Fruit fly (Drosophila melanogaster) whole organism, embryonic: Measurements from ENCODE around the gene Cog3.

Experiments used
- CG10147 ChIP-seq: fragments of 200-800 bp; sonication (Bioruptor generic); optimal IDR thresholded peaks from 2 replicates; lab custom pipeline; 2019; ENCODE audit warnings: missing biosample characterization, mild to moderate bottlenecking, missing genetic modification characterization, moderate library complexity
- CG10209 ChIP-seq: fragments of 200-800 bp; sonication (Bioruptor generic); optimal IDR thresholded peaks from 3 replicates; lab custom pipeline; 2017; ENCODE audit warnings: missing biosample characterization, mild to moderate bottlenecking, missing genetic modification characterization, missing genetic modification reagents
- CG1024 ChIP-seq: fragments of 200-800 bp; sonication (Bioruptor generic); IDR thresholded peaks from 2 replicates; pipeline ENCODE4 v1.3.6; 2022; ENCODE audit warnings: missing biosample characterization, missing genetic modification characterization
- CG10267 ChIP-seq: fragments of 200-800 bp; sonication (Bioruptor generic); optimal IDR thresholded peaks from 2 replicates; lab custom pipeline; 2018; ENCODE audit warnings: missing biosample characterization, mild to moderate bottlenecking, missing genetic modification characterization, moderate library complexity
- CG11247 ChIP-seq: fragments of 200-800 bp; sonication (Bioruptor generic); IDR thresholded peaks from 2 replicates; pipeline ENCODE4 v1.3.6; 2022; ENCODE audit warnings: missing biosample characterization, missing genetic modification characterization
- CG11504 ChIP-seq: fragments of 200-800 bp; sonication (Bioruptor generic); optimal IDR thresholded peaks from 3 replicates; lab custom pipeline; 2019; ENCODE audit warnings: missing biosample characterization, mild to moderate bottlenecking, missing genetic modification characterization, moderate library complexity
- CG12071 ChIP-seq: fragments of 200-800 bp; sonication (Bioruptor generic); optimal IDR thresholded peaks from 3 replicates; lab custom pipeline; 2018; ENCODE audit warnings: missing biosample characterization, mild to moderate bottlenecking, missing genetic modification characterization
- CG12391 ChIP-seq: fragments of 200-800 bp; sonication (Bioruptor generic); optimal IDR thresholded peaks from 3 replicates; lab custom pipeline; 2018; ENCODE audit warnings: missing biosample characterization, mild to moderate bottlenecking, missing genetic modification characterization, moderate library complexity
- CG13775 ChIP-seq: fragments of 200-800 bp; sonication (Bioruptor generic); optimal IDR thresholded peaks from 3 replicates; lab custom pipeline; 2017; ENCODE audit warnings: missing biosample characterization, mild to moderate bottlenecking, missing genetic modification characterization
- CG13894 ChIP-seq: fragments of 200-800 bp; sonication (Bioruptor generic); optimal IDR thresholded peaks from 3 replicates; lab custom pipeline; 2018; ENCODE audit warnings: missing biosample characterization, mild to moderate bottlenecking, missing genetic modification characterization, moderate library complexity
- CG14710 ChIP-seq: fragments of 200-800 bp; sonication (Bioruptor generic); optimal IDR thresholded peaks from 3 replicates; lab custom pipeline; 2019; ENCODE audit warnings: missing biosample characterization, mild to moderate bottlenecking, missing genetic modification characterization, moderate library complexity
- CG1529 ChIP-seq: fragments of 200-800 bp; sonication (Bioruptor generic); optimal IDR thresholded peaks from 3 replicates; lab custom pipeline; 2018; ENCODE audit warnings: missing biosample characterization, missing genetic modification characterization
- CG15514 ChIP-seq: fragments of 200-800 bp; sonication (Bioruptor generic); optimal IDR thresholded peaks from 3 replicates; lab custom pipeline; 2017; ENCODE audit warnings: missing biosample characterization, missing genetic modification characterization, mild to moderate bottlenecking, moderate library complexity, missing genetic modification reagents
- CG1647 ChIP-seq: fragments of 200-800 bp; sonication (Bioruptor generic); optimal IDR thresholded peaks from 3 replicates; lab custom pipeline; 2016; ENCODE audit warnings: missing biosample characterization, missing genetic modification characterization
- CG17612 ChIP-seq: fragments of 200-800 bp; sonication (Bioruptor generic); IDR thresholded peaks from 2 replicates; pipeline ENCODE4 v1.3.6; 2022; ENCODE audit warnings: missing biosample characterization, missing genetic modification characterization
- CG18599 ChIP-seq: fragments of 200-800 bp; sonication (Bioruptor generic); optimal IDR thresholded peaks from 3 replicates; lab custom pipeline; 2017; ENCODE audit warnings: missing biosample characterization, missing genetic modification characterization, mild to moderate bottlenecking, moderate library complexity, missing genetic modification reagents
- CG2202 ChIP-seq: fragments of 200-800 bp; sonication (Bioruptor generic); optimal IDR thresholded peaks from 2 replicates; lab custom pipeline; 2018; ENCODE audit warnings: missing biosample characterization, mild to moderate bottlenecking, missing genetic modification characterization
- CG3847 ChIP-seq: fragments of 200-800 bp; sonication (Bioruptor generic); IDR thresholded peaks from 2 replicates; pipeline ENCODE4 v1.3.6; 2022; ENCODE audit warnings: missing biosample characterization, missing genetic modification characterization
- CG4404 ChIP-seq: fragments of 200-800 bp; sonication (Bioruptor generic); IDR thresholded peaks from 2 replicates; pipeline ENCODE4 v1.3.6; 2022; ENCODE audit warnings: missing biosample characterization, missing genetic modification characterization
- CG7556 ChIP-seq: fragments of 200-800 bp; sonication (Bioruptor generic); optimal IDR thresholded peaks from 2 replicates; lab custom pipeline; 2017; ENCODE audit warnings: missing biosample characterization, mild to moderate bottlenecking, missing genetic modification characterization
- CG7786 ChIP-seq: fragments of 200-800 bp; sonication (Bioruptor generic); optimal IDR thresholded peaks from 2 replicates; lab custom pipeline; 2016; ENCODE audit warnings: missing biosample characterization, missing genetic modification characterization
- CHES-1-like ChIP-seq: fragments of 200-800 bp; sonication (Bioruptor generic); optimal IDR thresholded peaks from 2 replicates; lab custom pipeline; 2016; ENCODE audit warnings: missing biosample characterization, missing genetic modification characterization
- CTCF ChIP-seq: fragments of 200-800 bp; sonication (Bioruptor generic); optimal IDR thresholded peaks from 2 replicates; lab custom pipeline; 2017; ENCODE audit warnings: missing biosample characterization, mild to moderate bottlenecking, missing genetic modification characterization, moderate library complexity
- Dll ChIP-seq: fragments of 200-800 bp; sonication (Bioruptor generic); IDR thresholded peaks from 4 replicates; pipeline ENCODE4 v1.3.6; 2022; ENCODE audit warnings: missing biosample characterization, missing genetic modification characterization; ENCODE audit not compliant: partially characterized antibody
- Ets97D ChIP-seq: fragments of 200-800 bp; sonication (Bioruptor generic); optimal IDR thresholded peaks from 3 replicates; lab custom pipeline; 2016; ENCODE audit warnings: missing biosample characterization, missing genetic modification characterization
- Fer2 ChIP-seq: fragments of 200-800 bp; sonication (Bioruptor generic); optimal IDR thresholded peaks from 2 replicates; lab custom pipeline; 2018; ENCODE audit warnings: missing biosample characterization, mild to moderate bottlenecking, missing genetic modification characterization, moderate library complexity
- H2.0 ChIP-seq: fragments of 200-800 bp; sonication (Bioruptor generic); IDR thresholded peaks from 2 replicates; pipeline ENCODE4 v1.3.6; 2022; ENCODE audit warnings: missing biosample characterization, missing genetic modification characterization
- HLH3B ChIP-seq: fragments of 200-800 bp; sonication (Bioruptor generic); IDR thresholded peaks from 2 replicates; pipeline ENCODE4 v1.3.6; 2022; ENCODE audit warnings: missing biosample characterization, missing genetic modification characterization
- Hr3 ChIP-seq: fragments of 200-800 bp; sonication (Bioruptor generic); optimal IDR thresholded peaks from 3 replicates; lab custom pipeline; 2016; ENCODE audit warnings: missing biosample characterization, missing genetic modification characterization
- NfI ChIP-seq: fragments of 200-800 bp; sonication (Bioruptor generic); optimal IDR thresholded peaks from 3 replicates; lab custom pipeline; 2018; ENCODE audit warnings: missing biosample characterization, mild to moderate bottlenecking, missing genetic modification characterization, moderate library complexity
- PHDP ChIP-seq: fragments of 200-800 bp; sonication (Bioruptor generic); optimal IDR thresholded peaks from 3 replicates; lab custom pipeline; 2018; ENCODE audit warnings: missing biosample characterization, mild to moderate bottlenecking, missing genetic modification characterization, moderate library complexity
- Ptx1 ChIP-seq: fragments of 200-800 bp; sonication (Bioruptor generic); IDR thresholded peaks from 2 replicates; pipeline ENCODE4 v1.3.6; 2022; ENCODE audit warnings: missing biosample characterization, missing genetic modification characterization
- Vsx1 ChIP-seq: fragments of 200-800 bp; sonication (Bioruptor generic); optimal IDR thresholded peaks from 2 replicates; lab custom pipeline; 2017; ENCODE audit warnings: missing biosample characterization, mild to moderate bottlenecking, missing genetic modification characterization, missing genetic modification reagents
- ara ChIP-seq: fragments of 200-800 bp; sonication (Bioruptor generic); IDR thresholded peaks from 2 replicates; pipeline ENCODE4 v1.3.6; 2022; ENCODE audit warnings: missing biosample characterization, missing genetic modification characterization
- fd3F ChIP-seq: fragments of 200-800 bp; sonication (Bioruptor generic); optimal IDR thresholded peaks from 2 replicates; lab custom pipeline; 2018; ENCODE audit warnings: missing biosample characterization, mild to moderate bottlenecking, missing genetic modification characterization, moderate library complexity
- fru ChIP-seq: fragments of >200 bp; optimal IDR thresholded peaks from 2 replicates; lab custom pipeline; 2017
- grn ChIP-seq: fragments of 200-800 bp; sonication (Bioruptor generic); optimal IDR thresholded peaks from 3 replicates; lab custom pipeline; 2017; ENCODE audit warnings: missing biosample characterization, missing genetic modification characterization
- h ChIP-seq: fragments of >200 bp; optimal IDR thresholded peaks from 2 replicates; lab custom pipeline; 2017
- hkb ChIP-seq, 2 experiments: fragments of 200-800 bp in 1 of 2; fragments of >200 bp in 1 of 2; sonication (Bioruptor generic) in 1 of 2; IDR thresholded peaks in 1 of 2; optimal IDR thresholded peaks in 1 of 2; 2 replicates each; pipeline versions ENCODE4 v1.3.6 to Lab custom; 2017 to 2022; ENCODE audit warnings: missing biosample characterization in 1 of 2, missing genetic modification characterization in 1 of 2
- knrl ChIP-seq: fragments of 200-800 bp; sonication (Bioruptor generic); IDR thresholded peaks from 3 replicates; pipeline ENCODE4 v1.3.6; 2022; ENCODE audit warnings: missing biosample characterization, missing genetic modification characterization; ENCODE audit not compliant: partially characterized antibody
- mld ChIP-seq: fragments of 200-800 bp; sonication (Bioruptor generic); IDR thresholded peaks from 3 replicates; pipeline ENCODE4 v1.3.6; 2022; ENCODE audit warnings: missing biosample characterization, missing genetic modification characterization; ENCODE audit not compliant: partially characterized antibody
- oc ChIP-seq: fragments of 200-800 bp; sonication (Bioruptor generic); optimal IDR thresholded peaks from 2 replicates; lab custom pipeline; 2018; ENCODE audit warnings: missing biosample characterization, mild to moderate bottlenecking, missing genetic modification characterization, moderate library complexity
- otp ChIP-seq: fragments of 200-800 bp; sonication (Bioruptor generic); IDR thresholded peaks from 3 replicates; pipeline ENCODE4, ENCODE4 v1.3.6; 2022; ENCODE audit warnings: missing biosample characterization, missing genetic modification characterization
- repo ChIP-seq: fragments of 200-800 bp; sonication (Bioruptor generic); optimal IDR thresholded peaks from 2 replicates; lab custom pipeline; 2016; ENCODE audit warnings: missing biosample characterization, missing genetic modification characterization
- sima ChIP-seq: fragments of 200-800 bp; sonication (Bioruptor generic); optimal IDR thresholded peaks from 2 replicates; lab custom pipeline; 2016; ENCODE audit warnings: missing biosample characterization, missing genetic modification characterization
- so ChIP-seq: fragments of 200-800 bp; sonication (Bioruptor generic); IDR thresholded peaks from 3 replicates; pipeline ENCODE4 v1.3.6; 2022; ENCODE audit warnings: missing biosample characterization, missing genetic modification characterization
- sob ChIP-seq: fragments of 200-800 bp; sonication (Bioruptor generic); IDR thresholded peaks from 2 replicates; pipeline ENCODE4 v1.3.6; 2022; ENCODE audit warnings: missing biosample characterization, missing genetic modification characterization
- trem ChIP-seq: fragments of 200-800 bp; optimal IDR thresholded peaks from 3 replicates; lab custom pipeline; 2019; ENCODE audit warnings: missing biosample characterization, mild to moderate bottlenecking, missing genetic modification characterization, moderate library complexity
- unpg ChIP-seq: fragments of 200-800 bp; sonication (Bioruptor generic); optimal IDR thresholded peaks from 3 replicates; lab custom pipeline; 2018; ENCODE audit warnings: missing biosample characterization, mild to moderate bottlenecking, missing genetic modification characterization, moderate library complexity
- z ChIP-seq: fragments of 200-800 bp; sonication (Bioruptor generic); IDR thresholded peaks from 3 replicates; pipeline ENCODE4 v1.3.6; 2022; ENCODE audit warnings: missing biosample characterization, missing genetic modification characterization
- zfh1 ChIP-seq: fragments of 200-800 bp; sonication (Bioruptor generic); IDR thresholded peaks from 3 replicates; pipeline ENCODE4 v1.3.6; 2022; ENCODE audit warnings: missing biosample characterization, missing genetic modification characterization

Cog3 gene

DNA sequence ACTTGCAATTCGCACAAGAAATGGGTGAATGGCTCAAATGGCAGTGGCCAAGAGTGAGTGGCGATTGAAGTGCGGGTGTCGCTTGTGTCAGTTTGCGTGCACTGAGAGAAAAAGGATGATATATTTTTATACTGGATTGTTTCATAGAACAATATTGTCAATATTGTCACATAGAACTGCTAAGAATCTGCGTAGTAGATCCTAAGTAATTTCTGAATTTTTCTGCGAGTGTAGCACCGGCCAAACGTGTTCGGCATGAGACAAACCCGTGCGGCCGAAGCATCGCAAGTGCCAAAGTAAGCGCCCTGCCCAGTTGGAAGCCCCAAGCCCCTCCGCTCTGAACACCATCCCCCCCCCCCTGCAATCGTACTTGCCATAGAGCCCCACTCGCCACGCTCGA, 16.5 kb downstream of the Cog3 start (continued):
- TF ChIP-seq repo (peak; percentile 2), CG17612 (GFP tag; lab: Robert Waterston, UW) (0 out of 2 replicates have a peak, but pooled peaks have one; percentile 38), oc (tag; lab: Kevin White, UChicago) (peak; percentile 52), CG10267 (peak; percentile 39), unpg (GFP tag; lab: Kevin White, UChicago) (peak; percentile 61), CG7786 (GFP tag; lab: Kevin White, UChicago) (peak; percentile 33), otp (GFP tag; lab: Robert Waterston, UW) (peak; percentile 80), sob (peak; percentile 79), CTCF (GFP tag; lab: Kevin White, UChicago) (peak; percentile 8), fru (lab: Kevin White, UChicago) (no peak), PHDP (tag; lab: Kevin White, UChicago) (peak; percentile 68), CG11504 (tag; lab: Kevin White, UChicago) (peak; percentile 69), H2.0 (GFP tag; lab: Robert Waterston, UW) (peak; percentile 63), CG12391 (tag; lab: Kevin White, UChicago) (peak; percentile 69), CHES-1-like (GFP tag; lab: Kevin White, UChicago) (peak; percentile 46), CG4404 (GFP tag; lab: Robert Waterston, UW) (peak; percentile 33; the same call in 1 of the 2 replicates), CG14710 (tag; lab: Kevin White, UChicago) (peak; percentile 42), Dll (GFP tag; lab: Robert Waterston, UW) (no peak), CG13775 (GFP tag; lab: Kevin White, UChicago) (peak; percentile 19), CG10147 (no peak), CG7556 (GFP tag; lab: Kevin White, UChicago) (peak; percentile 44), trem (tag; lab: Kevin White, UChicago) (peak; percentile 29), NfI (peak; percentile 29), Ets97D (GFP tag; lab: Kevin White, UChicago) (no peak), so (peak; percentile 74; the same call in 2 of the 3 replicates), zfh1 (GFP tag; lab: Robert Waterston, UW) (peak; percentile 71), fd3F (GFP tag; lab: Kevin White, UChicago) (no peak), CG3847 (GFP tag; lab: Robert Waterston, UW) (peak; percentile 30; the same call in 1 of the 2 replicates), Hr3 (peak; percentile 57), sima (GFP tag; lab: Kevin White, UChicago) (no peak), CG15514 (GFP tag; lab: Kevin White, UChicago) (peak; percentile 48), Ptx1 (peak; percentile 82), CG13894 (tag; lab: Kevin White, UChicago) (no peak), grn (GFP tag; lab: Kevin White, UChicago) (no peak), h (lab: Kevin White, UChicago) (no peak), z (GFP tag; lab: Robert Waterston, UW) (no peak), CG2202 (peak; percentile 10), CG10209 (peak; percentile 72), knrl (GFP tag; lab: Robert Waterston, UW) (no peak), HLH3B (GFP tag; lab: Robert Waterston, UW) (peak; percentile 83), CG11247 (GFP tag; lab: Robert Waterston, UW) (peak; percentile 58; the same call in 1 of the 2 replicates), Vsx1 (GFP tag; lab: Kevin White, UChicago) (no peak), CG18599 (GFP tag; lab: Kevin White, UChicago) (peak; percentile 72), mld (GFP tag; lab: Robert Waterston, UW) (no peak), CG12071 (GFP tag; lab: Kevin White, UChicago) (peak; percentile 69), Fer2 (tag; lab: Kevin White, UChicago) (peak; percentile 3), ara (GFP tag; lab: Robert Waterston, UW) (peak; percentile 69), CG1024 (GFP tag; lab: Robert Waterston, UW) (peak; percentile 58; the same call in 1 of the 2 replicates), CG1647 (GFP tag; lab: Kevin White, UChicago) (no peak), CG1529 (GFP tag; lab: Kevin White, UChicago) (peak; percentile 59), hkb (optimal IDR thresholded peaks at IDR 0.05; lab: Kevin White, UChicago) (no peak), hkb (GFP tag; IDR thresholded peaks at IDR 0.05; lab: Robert Waterston, UW) (peak; percentile 79)
